Worm (Caenorhabditis elegans): ENCODE measurements around the gene chil-6.

DNA sequence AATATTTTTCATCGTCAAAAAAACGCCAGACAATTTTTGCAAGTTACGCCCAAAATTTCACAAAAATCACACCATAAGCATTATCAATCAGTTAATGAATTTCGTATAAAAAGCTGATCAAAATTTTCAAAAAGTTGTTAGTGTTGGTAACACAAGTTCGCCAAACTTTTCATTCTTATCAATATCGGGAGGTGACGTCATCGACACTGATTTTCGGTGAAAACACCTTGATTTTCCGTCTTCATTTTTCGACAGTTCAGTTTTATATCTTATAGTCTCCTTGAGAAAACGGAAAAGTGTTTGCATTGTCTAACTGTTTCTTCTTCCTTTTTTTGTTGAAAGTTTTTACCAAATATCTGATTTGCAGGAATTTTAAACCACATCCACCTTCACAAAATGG, 23.1 kb upstream of the chil-6 start, which contains the start of gene C08H9.15:
- no peak for TF ChIP-seq lin-13 (GFP tag; optimal IDR thresholded peaks at IDR 0.05)
- no peak for TF ChIP-seq lin-39 (tag; optimal IDR thresholded peaks at IDR 0.05)
- TF ChIP-seq nhr-77 (tag; optimal IDR thresholded peaks at IDR 0.05), result no peak
- TF ChIP-seq nhr-237 (tag; optimal IDR thresholded peaks at IDR 0.05), result no peak
- no peak for TF ChIP-seq rnt-1 (tag; optimal IDR thresholded peaks at IDR 0.05)
- no peak for TF ChIP-seq nhr-12 (tag; optimal IDR thresholded peaks at IDR 0.05)
- TF ChIP-seq mdl-1 (tag; optimal IDR thresholded peaks at IDR 0.05), result no peak
- TF ChIP-seq egl-27 (tag; optimal IDR thresholded peaks at IDR 0.05), result no peak
- TF ChIP-seq blmp-1 (tag; optimal IDR thresholded peaks at IDR 0.05), result peak; percentile 85
- no peak for TF ChIP-seq lsy-2 (tag; optimal IDR thresholded peaks at IDR 0.05)
